Fruit fly (Drosophila melanogaster): ENCODE results near the gene Peritrophin-15b.

Gene Peritrophin-15b

DNA sequence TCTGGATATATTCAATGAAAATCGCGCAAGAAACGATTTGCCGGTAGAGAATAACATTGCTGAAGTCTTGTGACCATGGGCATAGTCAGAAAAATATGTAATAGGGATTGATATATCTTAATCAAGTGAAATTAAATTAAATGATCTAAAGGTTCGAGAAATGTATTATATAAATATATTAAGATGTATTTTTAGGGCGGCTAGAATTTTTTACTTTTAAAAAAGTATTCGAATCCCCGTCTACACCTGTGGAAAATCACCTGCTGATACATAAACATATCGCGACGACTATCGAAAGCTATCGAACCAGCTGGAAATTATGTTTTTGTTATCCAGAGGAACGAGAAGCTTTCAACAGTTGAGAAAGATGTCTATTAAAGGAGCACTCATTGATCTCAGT lies 18.0 kb downstream of the Peritrophin-15b start, which contains the start of the genes CG13390 and CG17294 (continued):
- peak; percentile 100 for TF ChIP-seq al (GFP tag; IDR thresholded peaks at IDR 0.05)
- TF ChIP-seq CG34422 (GFP tag; IDR thresholded peaks at IDR 0.05) = peak; percentile 100
- peak; percentile 99 for TF ChIP-seq zen (tag; optimal IDR thresholded peaks at IDR 0.05)
- TF ChIP-seq CG2889 (GFP tag; IDR thresholded peaks at IDR 0.05) = peak; percentile 99
- TF ChIP-seq twi (tag; optimal IDR thresholded peaks at IDR 0.05) = peak; percentile 99
- TF ChIP-seq CG6254 (GFP tag; optimal IDR thresholded peaks at IDR 0.05) = peak; percentile 97
- TF ChIP-seq gce (GFP tag; IDR thresholded peaks at IDR 0.05) = peak; percentile 100
- peak; percentile 92 for TF ChIP-seq Hey (tag; optimal IDR thresholded peaks at IDR 0.05)
- peak; percentile 99 for TF ChIP-seq C15 (GFP tag; IDR thresholded peaks at IDR 0.05)
- TF ChIP-seq lmd (GFP tag; IDR thresholded peaks at IDR 0.05) = peak; percentile 99
- TF ChIP-seq en (GFP tag; optimal IDR thresholded peaks at IDR 0.05) = peak; percentile 79
- peak; percentile 100 for TF ChIP-seq row (GFP tag; IDR thresholded peaks at IDR 0.05)
- TF ChIP-seq HHEX (GFP tag; optimal IDR thresholded peaks at IDR 0.05) = peak; percentile 100
- peak; percentile 92 for TF ChIP-seq grn (GFP tag; optimal IDR thresholded peaks at IDR 0.05)
- peak; percentile 100 for TF ChIP-seq MBD-R2 (GFP tag; IDR thresholded peaks at IDR 0.05)
- TF ChIP-seq danr (GFP tag; IDR thresholded peaks at IDR 0.05) = peak; percentile 99
- TF ChIP-seq bbx (GFP tag; IDR thresholded peaks at IDR 0.05; ENCODE audit: partially characterized antibody) = peak; percentile 70
- peak; percentile 89 for TF ChIP-seq pros (GFP tag; optimal IDR thresholded peaks at IDR 0.05)
- TF ChIP-seq CG3838 (GFP tag; optimal IDR thresholded peaks at IDR 0.05) = peak; percentile 96
- peak; percentile 99 for TF ChIP-seq Spps (tag; optimal IDR thresholded peaks at IDR 0.05)
- TF ChIP-seq CG32772 (GFP tag; IDR thresholded peaks at IDR 0.05) = peak; percentile 100
- TF ChIP-seq ato (GFP tag; IDR thresholded peaks at IDR 0.05; ENCODE audit: partially characterized antibody) = 0 out of 2 replicates have a peak, but pooled peaks have one; percentile 40
- TF ChIP-seq bcd (GFP tag; optimal IDR thresholded peaks at IDR 0.05) = peak; percentile 99
- peak; percentile 99 for TF ChIP-seq CG12769 (tag; optimal IDR thresholded peaks at IDR 0.05)
- TF ChIP-seq CG17912 (GFP tag; optimal IDR thresholded peaks at IDR 0.05) = peak; percentile 99
- peak; percentile 97 for TF ChIP-seq CG13624 (GFP tag; optimal IDR thresholded peaks at IDR 0.05)
- no peak for TF ChIP-seq h (optimal IDR thresholded peaks at IDR 0.05)
- TF ChIP-seq CG11560 (tag; IDR thresholded peaks at IDR 0.05) = peak; percentile 95
- TF ChIP-seq Kr (GFP tag; optimal IDR thresholded peaks at IDR 0.05) = peak; percentile 74
- TF ChIP-seq crol (GFP tag; IDR thresholded peaks at IDR 0.05) = peak; percentile 92
- peak; percentile 97 for TF ChIP-seq Lhr (GFP tag; optimal IDR thresholded peaks at IDR 0.05)
- TF ChIP-seq NC2β (GFP tag; optimal IDR thresholded peaks at IDR 0.05) = peak; percentile 90
- TF ChIP-seq CG10979 (tag; optimal IDR thresholded peaks at IDR 0.05) = peak; percentile 99
- peak; percentile 99 for TF ChIP-seq CG17568 (GFP tag; optimal IDR thresholded peaks at IDR 0.05)
- TF ChIP-seq Ravus (GFP tag; IDR thresholded peaks at IDR 0.05) = peak; percentile 99
- peak; percentile 99 for TF ChIP-seq sens-2 (GFP tag; IDR thresholded peaks at IDR 0.05)
- TF ChIP-seq chinmo (GFP tag; IDR thresholded peaks at IDR 0.05; ENCODE audit: partially characterized antibody) = peak; percentile 57; the same call in 1 of the 4 replicates
- peak; percentile 99 for TF ChIP-seq CG33557 (GFP tag; optimal IDR thresholded peaks at IDR 0.05)
- TF ChIP-seq jumu (GFP tag; optimal IDR thresholded peaks at IDR 0.05) = peak; percentile 91
- peak; percentile 99 for TF ChIP-seq ro (GFP tag; IDR thresholded peaks at IDR 0.05)
- peak; percentile 99 for TF ChIP-seq CG2120 (GFP tag; optimal IDR thresholded peaks at IDR 0.05)
- TF ChIP-seq fu2 (GFP tag; optimal IDR thresholded peaks at IDR 0.05) = peak; percentile 86
- no peak for TF ChIP-seq hkb (optimal IDR thresholded peaks at IDR 0.05)
- peak; percentile 100 for TF ChIP-seq hkb (GFP tag; IDR thresholded peaks at IDR 0.05)
- TF ChIP-seq grau (tag; optimal IDR thresholded peaks at IDR 0.05) = peak; percentile 99
- TF ChIP-seq Side (GFP tag; optimal IDR thresholded peaks at IDR 0.05) = peak; percentile 93
- peak; percentile 100 for TF ChIP-seq E2f1 (GFP tag; IDR thresholded peaks at IDR 0.05)
- peak; percentile 99 for TF ChIP-seq salm (tag; optimal IDR thresholded peaks at IDR 0.05)
- TF ChIP-seq pfk (GFP tag; optimal IDR thresholded peaks at IDR 0.05) = peak; percentile 79
- peak; percentile 100 for TF ChIP-seq dmrt99B (tag; optimal IDR thresholded peaks at IDR 0.05)
- TF ChIP-seq dm (GFP tag; optimal IDR thresholded peaks at IDR 0.05) = peak; percentile 87
- TF ChIP-seq ewg (GFP tag; optimal IDR thresholded peaks at IDR 0.05) = peak; percentile 98
